Fruit fly (Drosophila melanogaster) whole organism, embryonic: ENCODE measurements around the gene PIP82.

ENCODE experiments used
- Asciz ChIP-seq: fragments of 200-800 bp; sonication (Bioruptor generic); optimal IDR thresholded peaks from 2 replicates; lab custom pipeline; 2017; ENCODE audit warnings: missing biosample characterization, mild to moderate bottlenecking, missing genetic modification characterization, missing genetic modification reagents
- BtbVII ChIP-seq: fragments of 200-800 bp; sonication (Bioruptor generic); optimal IDR thresholded peaks from 3 replicates; lab custom pipeline; 2017; ENCODE audit warnings: missing biosample characterization, mild to moderate bottlenecking, missing genetic modification characterization
- CG10366 ChIP-seq: fragments of 200-800 bp; sonication (Bioruptor generic); IDR thresholded peaks from 2 replicates; pipeline ENCODE4 v1.3.6; 2022; ENCODE audit warnings: missing biosample characterization, missing genetic modification characterization
- CG10565 ChIP-seq: fragments of 200-800 bp; sonication (Bioruptor generic); optimal IDR thresholded peaks from 3 replicates; lab custom pipeline; 2016; ENCODE audit warnings: missing biosample characterization, mild to moderate bottlenecking, missing genetic modification characterization
- CG10959 ChIP-seq: fragments of 200-800 bp; sonication (Bioruptor generic); IDR thresholded peaks from 2 replicates; pipeline ENCODE4 v1.3.6; 2022; ENCODE audit warnings: missing biosample characterization, missing genetic modification characterization
- CG13424 ChIP-seq: fragments of 200-800 bp; sonication (Bioruptor generic); optimal IDR thresholded peaks from 2 replicates; lab custom pipeline; 2019; ENCODE audit warnings: missing biosample characterization, mild to moderate bottlenecking, missing genetic modification characterization, moderate library complexity
- CG14667 ChIP-seq: fragments of 200-800 bp; sonication (Bioruptor generic); IDR thresholded peaks from 2 replicates; pipeline ENCODE4 v1.3.6; 2022; ENCODE audit warnings: missing biosample characterization, missing genetic modification characterization
- CG15011 ChIP-seq: fragments of 200-800 bp; sonication (Bioruptor generic); optimal IDR thresholded peaks from 3 replicates; lab custom pipeline; 2018; ENCODE audit warnings: missing biosample characterization, mild to moderate bottlenecking, missing genetic modification characterization
- CG15073 ChIP-seq: fragments of 200-800 bp; sonication (Bioruptor generic); optimal IDR thresholded peaks from 2 replicates; lab custom pipeline; 2016; ENCODE audit warnings: missing biosample characterization, missing genetic modification characterization
- CG1647 ChIP-seq: fragments of 200-800 bp; sonication (Bioruptor generic); optimal IDR thresholded peaks from 3 replicates; lab custom pipeline; 2016; ENCODE audit warnings: missing biosample characterization, missing genetic modification characterization
- CG16779 ChIP-seq: fragments of 200-800 bp; sonication (Bioruptor generic); IDR thresholded peaks from 2 replicates; pipeline ENCODE4 v1.3.6; 2022; ENCODE audit warnings: missing biosample characterization, missing genetic modification characterization
- CG16863 ChIP-seq: fragments of 200-800 bp; sonication (Bioruptor generic); optimal IDR thresholded peaks from 3 replicates; lab custom pipeline; 2016; ENCODE audit warnings: missing biosample characterization, missing genetic modification characterization
- CG17186 ChIP-seq: fragments of 200-800 bp; sonication (Bioruptor generic); optimal IDR thresholded peaks from 3 replicates; lab custom pipeline; 2017; ENCODE audit warnings: missing biosample characterization, missing genetic modification reagents, missing genetic modification characterization
- CG18764 ChIP-seq: fragments of 200-800 bp; sonication (Bioruptor generic); optimal IDR thresholded peaks from 3 replicates; lab custom pipeline; 2016; ENCODE audit warnings: missing biosample characterization, missing genetic modification characterization
- CG32767 ChIP-seq: fragments of 200-800 bp; sonication (Bioruptor generic); IDR thresholded peaks from 2 replicates; pipeline ENCODE4 v1.3.6; 2022; ENCODE audit warnings: missing biosample characterization, missing genetic modification characterization
- CG32772 ChIP-seq: fragments of 200-800 bp; sonication (Bioruptor generic); IDR thresholded peaks from 2 replicates; pipeline ENCODE4 v1.3.6; 2022; ENCODE audit warnings: missing biosample characterization, missing genetic modification characterization
- CG3281 ChIP-seq: fragments of 200-800 bp; sonication (Bioruptor generic); optimal IDR thresholded peaks from 3 replicates; lab custom pipeline; 2017; ENCODE audit warnings: missing biosample characterization, mild to moderate bottlenecking, missing genetic modification characterization
- CG33557 ChIP-seq: fragments of 200-800 bp; sonication (Bioruptor generic); optimal IDR thresholded peaks from 2 replicates; lab custom pipeline; 2019; ENCODE audit warnings: missing biosample characterization, mild to moderate bottlenecking, missing genetic modification characterization, moderate library complexity
- CG34376 ChIP-seq: fragments of 200-800 bp; sonication (Bioruptor generic); optimal IDR thresholded peaks from 2 replicates; lab custom pipeline; 2018; ENCODE audit warnings: missing biosample characterization, mild to moderate bottlenecking, missing genetic modification characterization
- CG34422 ChIP-seq: fragments of 200-800 bp; sonication (Bioruptor generic); IDR thresholded peaks from 3 replicates; pipeline ENCODE4 v1.3.6; 2022; ENCODE audit warnings: missing biosample characterization, missing genetic modification characterization
- CG4360 ChIP-seq: fragments of 200-800 bp; sonication (Bioruptor generic); IDR thresholded peaks from 2 replicates; pipeline ENCODE4 v1.3.6; 2022; ENCODE audit warnings: missing biosample characterization, missing genetic modification characterization
- CG4854 ChIP-seq: fragments of 200-800 bp; sonication (Bioruptor generic); optimal IDR thresholded peaks from 2 replicates; lab custom pipeline; 2016; ENCODE audit warnings: missing biosample characterization, missing genetic modification characterization, inconsistent platforms
- CG7745 ChIP-seq: fragments of 200-800 bp; sonication (Bioruptor generic); optimal IDR thresholded peaks from 2 replicates; lab custom pipeline; 2018; ENCODE audit warnings: missing biosample characterization, mild to moderate bottlenecking, missing genetic modification characterization, moderate library complexity
- CG8478 ChIP-seq: fragments of >200 bp; optimal IDR thresholded peaks from 2 replicates; lab custom pipeline; 2018
- CG9727 ChIP-seq: fragments of 200-800 bp; sonication (Bioruptor generic); optimal IDR thresholded peaks from 3 replicates; lab custom pipeline; 2017; ENCODE audit warnings: missing biosample characterization, mild to moderate bottlenecking, missing genetic modification characterization
- CG9876 ChIP-seq: fragments of 200-800 bp; sonication (Bioruptor generic); optimal IDR thresholded peaks from 2 replicates; lab custom pipeline; 2016; ENCODE audit warnings: missing biosample characterization, missing genetic modification characterization
- Dbx ChIP-seq: fragments of 200-800 bp; sonication (Bioruptor generic); IDR thresholded peaks from 3 replicates; pipeline ENCODE4 v1.3.6; 2022; ENCODE audit warnings: missing biosample characterization, missing genetic modification characterization
- Hsf ChIP-seq: fragments of 200-800 bp; sonication (Bioruptor generic); optimal IDR thresholded peaks from 3 replicates; lab custom pipeline; 2016; ENCODE audit warnings: missing biosample characterization, missing genetic modification characterization
- Kr ChIP-seq: fragments of 200-800 bp; sonication (Bioruptor generic); optimal IDR thresholded peaks from 2 replicates; lab custom pipeline; 2017; ENCODE audit warnings: missing biosample characterization, mild to moderate bottlenecking, missing genetic modification characterization
- NC2β ChIP-seq: fragments of 200-800 bp; sonication (Bioruptor generic); optimal IDR thresholded peaks from 2 replicates; lab custom pipeline; 2016; ENCODE audit warnings: missing biosample characterization, missing genetic modification characterization
- Oli ChIP-seq: fragments of 200-800 bp; sonication (Bioruptor generic); optimal IDR thresholded peaks from 2 replicates; lab custom pipeline; 2018; ENCODE audit warnings: missing biosample characterization, mild to moderate bottlenecking, missing genetic modification characterization, moderate library complexity
- Opbp ChIP-seq: fragments of 200-800 bp; sonication (Bioruptor generic); IDR thresholded peaks from 3 replicates; pipeline ENCODE4 v1.3.6; 2022; ENCODE audit warnings: missing biosample characterization, missing genetic modification characterization; ENCODE audit not compliant: partially characterized antibody
- Trl ChIP-seq, 3 experiments: fragments of >200 bp in 2 of 3; fragments of 200-800 bp in 1 of 3; sonication (Bioruptor generic) in 1 of 3; optimal IDR thresholded peaks; 2 replicates in 1 of 3; 3 replicates in 2 of 3; lab custom pipeline; 2016 to 2017; ENCODE audit warnings: missing biosample characterization in 1 of 3, missing genetic modification characterization in 1 of 3
- ash1 ChIP-seq: fragments of 200-800 bp; sonication (Bioruptor generic); optimal IDR thresholded peaks from 2 replicates; lab custom pipeline; 2018; ENCODE audit warnings: missing biosample characterization, mild to moderate bottlenecking, missing genetic modification characterization
- btn ChIP-seq: fragments of 200-800 bp; sonication (Bioruptor generic); optimal IDR thresholded peaks from 2 replicates; lab custom pipeline; 2016; ENCODE audit warnings: missing biosample characterization, missing genetic modification characterization
- exex ChIP-seq: fragments of 200-800 bp; sonication (Bioruptor generic); optimal IDR thresholded peaks from 4 replicates; lab custom pipeline; 2018; ENCODE audit warnings: missing biosample characterization, mild to moderate bottlenecking, missing genetic modification characterization, moderate library complexity
- grau ChIP-seq: fragments of 200-800 bp; optimal IDR thresholded peaks from 3 replicates; lab custom pipeline; 2019; ENCODE audit warnings: missing biosample characterization, mild to moderate bottlenecking, missing genetic modification characterization, moderate library complexity
- jing ChIP-seq: fragments of 200-800 bp; sonication (Bioruptor generic); optimal IDR thresholded peaks from 2 replicates; lab custom pipeline; 2018; ENCODE audit warnings: missing biosample characterization, mild to moderate bottlenecking, missing genetic modification characterization
- kay ChIP-seq: fragments of 200-800 bp; sonication (Bioruptor generic); optimal IDR thresholded peaks from 2 replicates; lab custom pipeline; 2016; ENCODE audit warnings: missing biosample characterization, missing genetic modification characterization
- klu ChIP-seq: fragments of 200-800 bp; sonication (Bioruptor generic); IDR thresholded peaks from 2 replicates; pipeline ENCODE4 v1.3.6; 2022; ENCODE audit warnings: missing biosample characterization, missing genetic modification characterization
- mam ChIP-seq: fragments of 200-800 bp; sonication (Bioruptor generic); optimal IDR thresholded peaks from 3 replicates; lab custom pipeline; 2016; ENCODE audit warnings: missing biosample characterization, missing genetic modification characterization
- mld ChIP-seq: fragments of 200-800 bp; sonication (Bioruptor generic); IDR thresholded peaks from 3 replicates; pipeline ENCODE4 v1.3.6; 2022; ENCODE audit warnings: missing biosample characterization, missing genetic modification characterization; ENCODE audit not compliant: partially characterized antibody
- pum ChIP-seq: fragments of 200-800 bp; sonication (Bioruptor generic); optimal IDR thresholded peaks from 2 replicates; lab custom pipeline; 2016; ENCODE audit warnings: missing biosample characterization, missing genetic modification characterization
- sima ChIP-seq: fragments of 200-800 bp; sonication (Bioruptor generic); optimal IDR thresholded peaks from 2 replicates; lab custom pipeline; 2016; ENCODE audit warnings: missing biosample characterization, missing genetic modification characterization
- slbo ChIP-seq: fragments of 200-800 bp; sonication (Bioruptor generic); IDR thresholded peaks from 2 replicates; pipeline ENCODE4 v1.3.6; 2022; ENCODE audit warnings: missing biosample characterization, missing genetic modification characterization
- sna ChIP-seq: fragments of 200-800 bp; sonication (Bioruptor generic); IDR thresholded peaks from 2 replicates; pipeline ENCODE4 v1.3.6; 2022; ENCODE audit warnings: missing biosample characterization, missing genetic modification characterization; ENCODE audit not compliant: partially characterized antibody
- tup ChIP-seq: fragments of 200-800 bp; sonication (Bioruptor generic); optimal IDR thresholded peaks from 2 replicates; lab custom pipeline; 2016; ENCODE audit warnings: missing biosample characterization, mild to moderate bottlenecking, missing genetic modification characterization, moderate library complexity
- unc-4 ChIP-seq: fragments of 200-800 bp; sonication (Bioruptor generic); IDR thresholded peaks from 2 replicates; pipeline ENCODE4 v1.3.6; 2022; ENCODE audit warnings: missing biosample characterization, missing genetic modification characterization; ENCODE audit not compliant: partially characterized antibody
- yki ChIP-seq: fragments of >200 bp; optimal IDR thresholded peaks from 3 replicates; lab custom pipeline; 2018

The PIP82 gene

dm6 chrX:8560087-8560999 is 30.8 kb upstream of the PIP82 start, which contains the start of the genes CG12112 and Trf4-1 (continued):
- TF ChIP-seq CG16863 (no peak), Asciz (no peak), klu (GFP tag; lab: Robert Waterston, UW) (no peak), CG7745 (tag; lab: Kevin White, UChicago) (no peak), CG32772 (no peak), CG4360 (GFP tag; lab: Robert Waterston, UW) (no peak), CG1647 (peak; percentile 6), CG16779 (GFP tag; lab: Robert Waterston, UW) (no peak), mld (GFP tag; lab: Robert Waterston, UW) (no peak), Oli (no peak), CG3281 (GFP tag; lab: Kevin White, UChicago) (no peak), CG32767 (no peak), CG14667 (no peak), CG17186 (GFP tag; lab: Kevin White, UChicago) (peak; percentile 20), CG9876 (no peak), CG18764 (GFP tag; lab: Kevin White, UChicago) (no peak), ash1 (no peak), unc-4 (GFP tag; lab: Robert Waterston, UW) (peak; percentile 77), CG34376 (no peak), Kr (GFP tag; lab: Kevin White, UChicago) (no peak), CG10959 (GFP tag; lab: Robert Waterston, UW) (no peak), Trl (optimal IDR thresholded peaks at IDR 0.05; lab: Kevin White, UChicago) (no peak), Trl (GFP tag; optimal IDR thresholded peaks at IDR 0.05; lab: Kevin White, UChicago) (peak; percentile 12), NC2β (peak; percentile 29), sna (GFP tag; lab: Robert Waterston, UW) (peak; percentile 63), pum (no peak), CG15073 (GFP tag; lab: Kevin White, UChicago) (no peak), CG15011 (GFP tag; lab: Kevin White, UChicago) (no peak), btn (no peak), grau (tag; lab: Kevin White, UChicago) (peak; percentile 38), CG13424 (tag; lab: Kevin White, UChicago) (peak; percentile 34), sima (GFP tag; lab: Kevin White, UChicago) (no peak), Hsf (GFP tag; lab: Kevin White, UChicago) (peak; percentile 19), CG9727 (no peak), CG4854 (GFP tag; lab: Kevin White, UChicago) (no peak), tup (GFP tag; lab: Kevin White, UChicago) (no peak), BtbVII (GFP tag; lab: Kevin White, UChicago) (peak; percentile 19), CG34422 (0 out of 3 replicates have a peak, but pooled peaks have one; percentile 9), yki (lab: Kevin White, UChicago) (no peak), Opbp (GFP tag; lab: Robert Waterston, UW) (peak; percentile 78), mam (GFP tag; lab: Kevin White, UChicago) (peak; percentile 11), CG33557 (no peak), slbo (GFP tag; lab: Robert Waterston, UW) (0 out of 2 replicates have a peak, but pooled peaks have one; percentile 38), jing (GFP tag; lab: Kevin White, UChicago) (no peak), kay (GFP tag; lab: Kevin White, UChicago) (peak; percentile 61), exex (tag; lab: Kevin White, UChicago) (peak; percentile 15), Dbx (GFP tag; lab: Robert Waterston, UW) (no peak), CG10565 (no peak), CG8478 (lab: Kevin White, UChicago) (peak; percentile 73), CG10366 (GFP tag; lab: Robert Waterston, UW) (no peak)
